Worm (Caenorhabditis elegans) whole organism, mixed stage, embryonic: Measurements from ENCODE around the gene ymel-1.

Source experiments
- M03D4.4 ChIP-seq: sonication (generic microtip); optimal IDR thresholded peaks from 2 replicates; lab custom pipeline; 2017; ENCODE audit warnings: mild to moderate bottlenecking, missing genetic modification characterization, missing compliant biosample characterization
- bed-3 ChIP-seq: fragments of 200-800 bp; sonication (Bioruptor generic); optimal IDR thresholded peaks from 3 replicates; lab custom pipeline; 2018; ENCODE audit warnings: mild to moderate bottlenecking, missing genetic modification characterization, moderate library complexity, missing compliant biosample characterization
- blmp-1 ChIP-seq: fragments of 150-350 bp; optimal IDR thresholded peaks from 2 replicates; lab custom pipeline; 2014; ENCODE audit warnings: missing biosample characterization, missing genetic modification characterization
- ceh-39 ChIP-seq: fragments of 150-350 bp; optimal IDR thresholded peaks from 2 replicates; lab custom pipeline; 2014; ENCODE audit warnings: missing biosample characterization, missing genetic modification characterization
- ceh-43 ChIP-seq: fragments of 200-800 bp; sonication (Bioruptor generic); optimal IDR thresholded peaks from 2 replicates; lab custom pipeline; 2018; ENCODE audit warnings: mild to moderate bottlenecking, missing genetic modification characterization, moderate library complexity, missing compliant biosample characterization
- ceh-83 ChIP-seq: fragments of 200-800 bp; sonication (Bioruptor generic); optimal IDR thresholded peaks from 2 replicates; lab custom pipeline; 2018; ENCODE audit warnings: mild to moderate bottlenecking, missing genetic modification characterization, missing compliant biosample characterization
- ces-1 ChIP-seq: fragments of 150-350 bp; optimal IDR thresholded peaks from 2 replicates; lab custom pipeline; 2014; ENCODE audit warnings: missing biosample characterization, missing genetic modification reagents, missing genetic modification characterization
- cnd-1 ChIP-seq: fragments of 200-800 bp; sonication (Bioruptor generic); optimal IDR thresholded peaks from 2 replicates; lab custom pipeline; 2018; ENCODE audit warnings: mild to moderate bottlenecking, missing genetic modification characterization, missing compliant biosample characterization
- drap-1 ChIP-seq: fragments of 200-800 bp; sonication (Bioruptor generic); optimal IDR thresholded peaks from 3 replicates; lab custom pipeline; 2018; ENCODE audit warnings: mild to moderate bottlenecking, missing genetic modification characterization, missing compliant biosample characterization
- elt-1 ChIP-seq: sonication (generic microtip); optimal IDR thresholded peaks from 2 replicates; lab custom pipeline; 2017; ENCODE audit warnings: missing genetic modification characterization, mild to moderate bottlenecking, missing compliant biosample characterization, antibody characterized with exemption, moderate library complexity, borderline replicate concordance; ENCODE audit not compliant: insufficient read depth
- elt-3 ChIP-seq: fragments of 150-350 bp; optimal IDR thresholded peaks from 2 replicates; lab custom pipeline; 2014; ENCODE audit warnings: missing biosample characterization, missing genetic modification characterization
- flh-1 ChIP-seq: fragments of 200-800 bp; sonication (Bioruptor generic); optimal IDR thresholded peaks from 2 replicates; lab custom pipeline; 2018; ENCODE audit warnings: mild to moderate bottlenecking, missing genetic modification characterization, moderate library complexity, missing compliant biosample characterization
- ham-2 ChIP-seq: fragments of 200-800 bp; sonication (Bioruptor generic); optimal IDR thresholded peaks from 2 replicates; lab custom pipeline; 2018; ENCODE audit warnings: mild to moderate bottlenecking, missing genetic modification characterization, missing compliant biosample characterization
- hlh-1 ChIP-seq: fragments of 150-350 bp; optimal IDR thresholded peaks from 2 replicates; lab custom pipeline; 2014; ENCODE audit warnings: missing biosample characterization, missing genetic modification reagents, missing genetic modification characterization
- lin-13 ChIP-seq: fragments of 150-350 bp; optimal IDR thresholded peaks from 2 replicates; lab custom pipeline; 2014; ENCODE audit warnings: missing biosample characterization, missing genetic modification characterization
- lin-32 ChIP-seq: fragments of 200-800 bp; sonication (Bioruptor generic); optimal IDR thresholded peaks from 2 replicates; lab custom pipeline; 2018; ENCODE audit warnings: mild to moderate bottlenecking, missing genetic modification characterization, missing compliant biosample characterization
- lsy-2 ChIP-seq: fragments of 150-350 bp; optimal IDR thresholded peaks from 2 replicates; lab custom pipeline; 2014; ENCODE audit warnings: missing biosample characterization, missing genetic modification characterization
- mab-5 ChIP-seq: fragments of 150-350 bp; optimal IDR thresholded peaks from 2 replicates; lab custom pipeline; 2014; ENCODE audit warnings: missing biosample characterization, missing genetic modification characterization
- mep-1 ChIP-seq: fragments of 150-350 bp; optimal IDR thresholded peaks from 2 replicates; lab custom pipeline; 2017; ENCODE audit warnings: missing biosample characterization, missing genetic modification reagents, missing genetic modification characterization, inconsistent platforms
- mls-2 ChIP-seq: sonication (generic microtip); optimal IDR thresholded peaks from 2 replicates; lab custom pipeline; 2016; ENCODE audit warnings: mild to moderate bottlenecking, missing genetic modification characterization, moderate library complexity, missing compliant biosample characterization
- nhr-12 ChIP-seq: fragments of 150-350 bp; optimal IDR thresholded peaks from 2 replicates; lab custom pipeline; 2014; ENCODE audit warnings: missing biosample characterization, missing genetic modification characterization
- nhr-2 ChIP-seq: fragments of 150-350 bp; optimal IDR thresholded peaks from 2 replicates; lab custom pipeline; 2014; ENCODE audit warnings: missing biosample characterization, missing genetic modification characterization
- nhr-237 ChIP-seq: fragments of 150-350 bp; optimal IDR thresholded peaks from 2 replicates; lab custom pipeline; 2014; ENCODE audit warnings: missing biosample characterization, missing genetic modification characterization
- nhr-28 ChIP-seq: fragments of 150-350 bp; optimal IDR thresholded peaks from 2 replicates; lab custom pipeline; 2014; ENCODE audit warnings: missing biosample characterization, missing genetic modification characterization
- nhr-76 ChIP-seq: sonication (generic microtip); optimal IDR thresholded peaks from 2 replicates; lab custom pipeline; 2017; ENCODE audit warnings: missing biosample characterization, missing genetic modification characterization
- pha-4 ChIP-seq: fragments of 150-350 bp; optimal IDR thresholded peaks from 2 replicates; lab custom pipeline; 2018; ENCODE audit warnings: missing biosample characterization, missing genetic modification reagents, missing genetic modification characterization
- sem-2 ChIP-seq: fragments of 200-800 bp; sonication (Bioruptor generic); optimal IDR thresholded peaks from 2 replicates; lab custom pipeline; 2018; ENCODE audit warnings: mild to moderate bottlenecking, missing genetic modification characterization, missing compliant biosample characterization
- snpc-4 ChIP-seq: fragments of 150-350 bp; optimal IDR thresholded peaks from 2 replicates; lab custom pipeline; 2014; ENCODE audit warnings: missing biosample characterization, missing genetic modification characterization
- sptf-1 ChIP-seq: sonication (generic microtip); optimal IDR thresholded peaks from 2 replicates; lab custom pipeline; 2017; ENCODE audit warnings: mild to moderate bottlenecking, missing genetic modification characterization, moderate library complexity, missing compliant biosample characterization
- tbx-8 ChIP-seq: fragments of 200-800 bp; sonication (Bioruptor generic); optimal IDR thresholded peaks from 2 replicates; lab custom pipeline; 2018; ENCODE audit warnings: mild to moderate bottlenecking, missing genetic modification characterization, moderate library complexity, missing compliant biosample characterization
- unc-120 ChIP-seq: sonication (generic microtip); optimal IDR thresholded peaks from 2 replicates; lab custom pipeline; 2017; ENCODE audit warnings: missing genetic modification characterization, missing compliant biosample characterization; ENCODE audit not compliant: poor library complexity, severe bottlenecking
- unc-39 ChIP-seq: fragments of 150-350 bp; optimal IDR thresholded peaks from 2 replicates; lab custom pipeline; 2014; ENCODE audit warnings: missing biosample characterization, missing genetic modification characterization
- unc-62 ChIP-seq: fragments of 150-350 bp; optimal IDR thresholded peaks from 2 replicates; lab custom pipeline; 2014; ENCODE audit warnings: missing biosample characterization, missing genetic modification reagents, missing genetic modification characterization
- zip-8 ChIP-seq: fragments of 150-350 bp; optimal IDR thresholded peaks from 2 replicates; lab custom pipeline; 2014; ENCODE audit warnings: missing biosample characterization, missing genetic modification characterization
- ztf-11 ChIP-seq: fragments of 150-350 bp; optimal IDR thresholded peaks from 2 replicates; lab custom pipeline; 2014; ENCODE audit warnings: missing biosample characterization, missing genetic modification characterization

ymel-1 gene

ce11 chrIII:10380640-10381039 is 35.3 kb upstream of the ymel-1 start:
- TF ChIP-seq mep-1 (tag; lab: Kevin White, UChicago) = no peak
- TF ChIP-seq snpc-4 (tag; lab: Kevin White, UChicago) = no peak
- TF ChIP-seq unc-39 (tag; lab: Kevin White, UChicago) = no peak
- TF ChIP-seq hlh-1 = no peak
- no peak for TF ChIP-seq sem-2 (GFP tag; lab: Kevin White, UChicago)
- TF ChIP-seq nhr-2 (tag; lab: Kevin White, UChicago) = no peak
- peak; percentile 0 for TF ChIP-seq nhr-237 (tag; lab: Kevin White, UChicago)
- no peak for TF ChIP-seq ham-2 (GFP tag; lab: Kevin White, UChicago)
- no peak for TF ChIP-seq ceh-39 (tag; lab: Kevin White, UChicago)
- TF ChIP-seq sptf-1 (tag; lab: Kevin White, UChicago) = no peak
- no peak for TF ChIP-seq zip-8 (tag; lab: Kevin White, UChicago)
- TF ChIP-seq ceh-43 (GFP tag; lab: Kevin White, UChicago) = no peak
- no peak for TF ChIP-seq mab-5 (tag; lab: Kevin White, UChicago)
- no peak for TF ChIP-seq flh-1 (GFP tag; lab: Kevin White, UChicago)
- TF ChIP-seq ceh-83 (GFP tag; lab: Kevin White, UChicago) = no peak
- no peak for TF ChIP-seq nhr-12 (tag; lab: Kevin White, UChicago)
- TF ChIP-seq drap-1 (GFP tag; lab: Kevin White, UChicago) = no peak
- TF ChIP-seq M03D4.4 (tag; lab: Kevin White, UChicago) = no peak
- no peak for TF ChIP-seq mls-2
- TF ChIP-seq unc-120 (tag; lab: Kevin White, UChicago) = peak; percentile 8
- TF ChIP-seq ces-1 (GFP tag; lab: Kevin White, UChicago) = peak; percentile 57
- TF ChIP-seq nhr-76 (tag; lab: Kevin White, UChicago) = no peak
- no peak for TF ChIP-seq tbx-8 (GFP tag; lab: Kevin White, UChicago)
- no peak for TF ChIP-seq elt-3
- no peak for TF ChIP-seq ztf-11 (tag; lab: Kevin White, UChicago)
- TF ChIP-seq nhr-28 (tag; lab: Kevin White, UChicago) = no peak

- TF ChIP-seq nhr-237 (tag; lab: Kevin White, UChicago) = no peak
- TF ChIP-seq unc-120 (tag; lab: Kevin White, UChicago) = no peak
- TF ChIP-seq ztf-11 (tag; lab: Kevin White, UChicago) = no peak
- no peak for TF ChIP-seq mls-2
- no peak for TF ChIP-seq nhr-76 (tag; lab: Kevin White, UChicago)
- no peak for TF ChIP-seq zip-8 (tag; lab: Kevin White, UChicago)
- no peak for TF ChIP-seq lin-32 (GFP tag; lab: Kevin White, UChicago)
- no peak for TF ChIP-seq unc-39 (tag; lab: Kevin White, UChicago)
- no peak for TF ChIP-seq ceh-39 (tag; lab: Kevin White, UChicago)
- TF ChIP-seq lin-13 (tag; lab: Kevin White, UChicago) = no peak
- TF ChIP-seq lsy-2 (tag; lab: Kevin White, UChicago) = no peak
- TF ChIP-seq blmp-1 (tag; lab: Kevin White, UChicago) = no peak
- TF ChIP-seq sptf-1 (tag; lab: Kevin White, UChicago) = no peak
- TF ChIP-seq ceh-43 (GFP tag; lab: Kevin White, UChicago) = no peak
- no peak for TF ChIP-seq snpc-4 (tag; lab: Kevin White, UChicago)
- TF ChIP-seq elt-1 (tag; lab: Kevin White, UChicago) = no peak
- no peak for TF ChIP-seq tbx-8 (GFP tag; lab: Kevin White, UChicago)
- no peak for TF ChIP-seq cnd-1 (tag; lab: Kevin White, UChicago)
- no peak for TF ChIP-seq drap-1 (GFP tag; lab: Kevin White, UChicago)
- TF ChIP-seq ceh-83 (GFP tag; lab: Kevin White, UChicago) = no peak
- TF ChIP-seq, all 35 proteins: peak for 0
Observed at ce11 chrIII:10381473-10381872, 34.5 kb upstream of the ymel-1 start, which contains the start of gene C38H2.2. TSS of gene C38H2.2 (plus strand) at chrIII:10381773.

DNA sequence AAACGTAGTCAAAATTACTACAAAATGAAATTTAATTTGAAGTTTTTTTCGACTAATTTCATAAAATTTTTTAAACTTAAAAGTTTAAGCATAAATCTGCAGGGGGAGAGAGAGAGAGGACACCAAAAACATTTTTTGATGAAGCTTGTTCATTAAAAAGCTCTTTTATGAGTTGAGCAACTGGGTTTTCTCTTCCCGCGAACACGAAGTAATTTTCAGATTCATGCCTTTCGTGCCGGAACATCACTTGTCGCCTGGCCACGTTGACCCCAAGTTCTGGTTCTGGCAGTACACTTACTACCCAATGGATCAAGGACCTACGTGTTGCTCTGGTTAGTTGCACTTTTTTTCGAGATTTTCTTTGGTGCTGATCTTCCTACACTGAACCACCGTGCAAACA is 32.1 kb upstream of the ymel-1 start:
- no peak for TF ChIP-seq mep-1 (tag; lab: Kevin White, UChicago)
- no peak for TF ChIP-seq unc-39 (tag; lab: Kevin White, UChicago)
- no peak for TF ChIP-seq ztf-11 (tag; lab: Kevin White, UChicago)
- TF ChIP-seq blmp-1 (tag; lab: Kevin White, UChicago) = no peak
- TF ChIP-seq lsy-2 (tag; lab: Kevin White, UChicago) = no peak
- no peak for TF ChIP-seq pha-4
- TF ChIP-seq elt-1 (tag; lab: Kevin White, UChicago) = no peak
- TF ChIP-seq unc-62 (GFP tag; lab: Kevin White, UChicago) = no peak
- TF ChIP-seq M03D4.4 (tag; lab: Kevin White, UChicago) = no peak
- no peak for TF ChIP-seq bed-3 (GFP tag; lab: Kevin White, UChicago)
- TF ChIP-seq lin-32 (GFP tag; lab: Kevin White, UChicago) = no peak
- TF ChIP-seq tbx-8 (GFP tag; lab: Kevin White, UChicago) = no peak
